Fruit fly (Drosophila melanogaster) whole organism, adult: Measurements from ENCODE around the gene CG32638.

Source experiments
- CG14711 ChIP-seq: fragments of 200-800 bp; sonication (Bioruptor generic); optimal IDR thresholded peaks from 2 replicates; lab custom pipeline; 2018; ENCODE audit warnings: missing biosample characterization, mild to moderate bottlenecking, missing genetic modification characterization, moderate library complexity
- CG7045 ChIP-seq: fragments of 200-800 bp; sonication (Bioruptor generic); optimal IDR thresholded peaks from 2 replicates; lab custom pipeline; 2017; ENCODE audit warnings: missing biosample characterization, mild to moderate bottlenecking, missing genetic modification characterization
- Mnt ChIP-seq: fragments of 200-800 bp; sonication (Bioruptor generic); optimal IDR thresholded peaks from 2 replicates; lab custom pipeline; 2016; ENCODE audit warnings: missing biosample characterization, mild to moderate bottlenecking, missing genetic modification characterization
- kay ChIP-seq: fragments of 200-800 bp; sonication (Bioruptor generic); peaks from one replicate; lab custom pipeline; 2016; ENCODE audit warnings: missing biosample characterization, missing genetic modification characterization, borderline replicate concordance
- ovo ChIP-seq: fragments of 200-800 bp; sonication (Bioruptor generic); optimal IDR thresholded peaks from 2 replicates; lab custom pipeline; 2016; ENCODE audit warnings: missing biosample characterization, missing genetic modification characterization
- pad ChIP-seq: fragments of 200-800 bp; sonication (Bioruptor generic); optimal IDR thresholded peaks from 3 replicates; lab custom pipeline; 2017; ENCODE audit warnings: missing biosample characterization, missing genetic modification characterization, mild to moderate bottlenecking, moderate library complexity, missing genetic modification reagents
- toe ChIP-seq: fragments of 200-800 bp; sonication (Bioruptor generic); optimal IDR thresholded peaks from 2 replicates; lab custom pipeline; 2016; ENCODE audit warnings: missing biosample characterization, missing genetic modification characterization

dm6 chrX:13109583-13110126 lies 18.9 kb downstream of the CG32638 start:
- TF ChIP-seq ovo (GFP tag; lab: Kevin White, UChicago) (no peak), kay (GFP tag; lab: Kevin White, UChicago) (no peak), CG14711 (peak; percentile 67), CG7045 (GFP tag; lab: Kevin White, UChicago) (no peak), toe (no peak), Mnt (GFP tag; lab: Kevin White, UChicago) (no peak), pad (GFP tag; lab: Kevin White, UChicago) (no peak)
